Fruit fly (Drosophila melanogaster): ENCODE results near the gene CG34124.

The CG34124 gene

DNA sequence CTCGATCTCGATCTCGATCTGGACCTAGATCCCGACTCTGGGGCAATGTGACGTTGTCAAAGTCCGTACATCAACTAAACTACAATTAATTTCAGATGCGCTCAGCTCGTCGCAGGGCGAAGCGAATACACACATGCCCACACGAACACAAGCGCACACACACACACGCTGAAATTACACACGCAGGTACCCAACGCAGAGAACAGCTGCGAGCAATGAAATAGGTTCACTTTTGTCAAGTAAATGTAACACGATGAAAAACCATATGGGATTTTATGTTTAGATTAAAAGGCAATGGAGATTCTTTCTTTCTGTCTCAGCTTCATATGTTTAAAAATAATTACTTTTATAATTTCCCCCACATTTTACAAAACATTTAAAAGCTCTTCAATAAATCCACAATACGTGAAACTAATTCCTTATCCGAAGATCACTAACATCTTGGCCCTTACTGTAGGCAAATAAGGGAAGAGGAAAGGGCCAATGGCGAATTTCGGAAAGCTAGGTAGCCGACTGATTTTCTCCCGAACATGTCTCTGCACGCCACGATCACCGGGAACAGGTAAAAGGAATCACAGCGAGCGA lies 42.2 kb downstream of the CG34124 start (continued):
- peak; percentile 33; the same call in 1 of the 2 replicates for TF ChIP-seq MBD-R2 (GFP tag; IDR thresholded peaks at IDR 0.05)
- TF ChIP-seq gce (GFP tag; IDR thresholded peaks at IDR 0.05) = 0 out of 3 replicates have a peak, but pooled peaks have one; percentile 50
- TF ChIP-seq CG32532 (GFP tag; IDR thresholded peaks at IDR 0.05) = peak; percentile 84
- peak; percentile 86 for TF ChIP-seq lilli (GFP tag; optimal IDR thresholded peaks at IDR 0.05)
- peak; percentile 68 for TF ChIP-seq CG8359 (GFP tag; optimal IDR thresholded peaks at IDR 0.05; ENCODE audit: borderline replicate concordance)
- TF ChIP-seq CG1603 (tag; optimal IDR thresholded peaks at IDR 0.05) = peak; percentile 42
- no peak for TF ChIP-seq CG4282 (GFP tag; optimal IDR thresholded peaks at IDR 0.05)
- peak; percentile 11 for TF ChIP-seq MESR4 (GFP tag; optimal IDR thresholded peaks at IDR 0.05)
- TF ChIP-seq ewg (GFP tag; optimal IDR thresholded peaks at IDR 0.05) = peak; percentile 54
- TF ChIP-seq CG2199 (GFP tag; IDR thresholded peaks at IDR 0.05) = peak; percentile 7; the same call in 1 of the 3 replicates
- peak; percentile 56 to 85 for TF ChIP-seq Pdp1 (GFP tag; optimal IDR thresholded peaks at IDR 0.05)
- peak; percentile 54 for TF ChIP-seq Myb (GFP tag; optimal IDR thresholded peaks at IDR 0.05)
- TF ChIP-seq kah (GFP tag; optimal IDR thresholded peaks at IDR 0.05) = peak; percentile 60
- no peak for TF ChIP-seq CG17912 (GFP tag; optimal IDR thresholded peaks at IDR 0.05)
- peak; percentile 70 for TF ChIP-seq Mad (GFP tag; optimal IDR thresholded peaks at IDR 0.05)
- peak; percentile 86 for TF ChIP-seq Oli (tag; optimal IDR thresholded peaks at IDR 0.05)
- peak; percentile 64 for TF ChIP-seq CG12219 (GFP tag; optimal IDR thresholded peaks at IDR 0.05)
- peak; percentile 40; the same call in 1 of the 2 replicates for TF ChIP-seq bowl (GFP tag; IDR thresholded peaks at IDR 0.05)
- TF ChIP-seq dan (GFP tag; IDR thresholded peaks at IDR 0.05) = no peak
- peak; percentile 75 for TF ChIP-seq CG10543 (GFP tag; optimal IDR thresholded peaks at IDR 0.05)
- 0 out of 3 replicates have a peak, but pooled peaks have one; percentile 45 for TF ChIP-seq H15 (GFP tag; IDR thresholded peaks at IDR 0.05)
- TF ChIP-seq mirr (GFP tag; optimal IDR thresholded peaks at IDR 0.05) = peak; percentile 31
- TF ChIP-seq vfl (GFP tag; optimal IDR thresholded peaks at IDR 0.05) = peak; percentile 87
- peak; percentile 71 for TF ChIP-seq gcm2 (GFP tag; optimal IDR thresholded peaks at IDR 0.05)
- TF ChIP-seq dysf (GFP tag; IDR thresholded peaks at IDR 0.05) = peak; percentile 86
- peak; percentile 59 for TF ChIP-seq Bteb2 (GFP tag; optimal IDR thresholded peaks at IDR 0.05)
- TF ChIP-seq nau (GFP tag; optimal IDR thresholded peaks at IDR 0.05) = peak; percentile 67
- peak; percentile 49 for TF ChIP-seq CG9876 (GFP tag; optimal IDR thresholded peaks at IDR 0.05)
- TF ChIP-seq CG14710 (tag; optimal IDR thresholded peaks at IDR 0.05) = peak; percentile 87
- peak; percentile 45 for TF ChIP-seq CG3065 (GFP tag; optimal IDR thresholded peaks at IDR 0.05)
- peak; percentile 75 for TF ChIP-seq Drgx (GFP tag; IDR thresholded peaks at IDR 0.05)
- peak; percentile 60 for TF ChIP-seq CG30020 (tag; optimal IDR thresholded peaks at IDR 0.05)
- TF ChIP-seq Dref (GFP tag; IDR thresholded peaks at IDR 0.05) = no peak
- TF ChIP-seq tap (tag; optimal IDR thresholded peaks at IDR 0.05) = peak; percentile 75
- peak; percentile 66 for TF ChIP-seq E2f1 (GFP tag; IDR thresholded peaks at IDR 0.05)
- TF ChIP-seq CG17385 (GFP tag; optimal IDR thresholded peaks at IDR 0.05) = peak; percentile 78
- TF ChIP-seq sr (GFP tag; IDR thresholded peaks at IDR 0.05) = peak; percentile 41; the same call in 2 of the 3 replicates
- peak; percentile 67 for TF ChIP-seq CG4328 (GFP tag; optimal IDR thresholded peaks at IDR 0.05)
- peak; percentile 44 for TF ChIP-seq CG8944 (GFP tag; optimal IDR thresholded peaks at IDR 0.05)
- TF ChIP-seq crol (GFP tag; IDR thresholded peaks at IDR 0.05) = no peak
- peak; percentile 58 for TF ChIP-seq CHES-1-like (GFP tag; optimal IDR thresholded peaks at IDR 0.05)
- peak; percentile 51 for TF ChIP-seq CG15479 (GFP tag; optimal IDR thresholded peaks at IDR 0.05)
- no peak for TF ChIP-seq HLHmδ (GFP tag; optimal IDR thresholded peaks at IDR 0.05)
- no peak; the same call in 1 of the 2 replicates for TF ChIP-seq aop (GFP tag; IDR thresholded peaks at IDR 0.05)
- TF ChIP-seq CG3847 (GFP tag; IDR thresholded peaks at IDR 0.05) = peak; percentile 81
- TF ChIP-seq sens-2 (GFP tag; IDR thresholded peaks at IDR 0.05) = peak; percentile 60
- peak; percentile 93 for TF ChIP-seq dmrt11E (tag; optimal IDR thresholded peaks at IDR 0.05)
- peak; percentile 86 for TF ChIP-seq NC2β (GFP tag; optimal IDR thresholded peaks at IDR 0.05)
- TF ChIP-seq Meics (GFP tag; optimal IDR thresholded peaks at IDR 0.05) = peak; percentile 82
- peak; percentile 6 for TF ChIP-seq TFAM (GFP tag; optimal IDR thresholded peaks at IDR 0.05)

Data from whole organism, embryonic.